Fruit fly (Drosophila melanogaster) whole organism, pupa: ENCODE measurements around the gene CG15547.

Experiments used
- CG10348 ChIP-seq: fragments of 200-800 bp; sonication (Bioruptor generic); IDR thresholded peaks from 2 replicates; pipeline ENCODE4 v1.3.6; 2022; ENCODE audit warnings: missing biosample characterization, missing genetic modification characterization
- CG12605 ChIP-seq: fragments of 200-800 bp; sonication (Bioruptor generic); IDR thresholded peaks from 2 replicates; pipeline ENCODE4 v1.3.6; 2022; ENCODE audit warnings: missing biosample characterization, missing genetic modification characterization
- CG13204 ChIP-seq: fragments of 200-800 bp; sonication (Bioruptor generic); optimal IDR thresholded peaks from 2 replicates; lab custom pipeline; 2018; ENCODE audit warnings: missing biosample characterization, mild to moderate bottlenecking, missing genetic modification characterization, moderate library complexity
- CG14655 ChIP-seq: fragments of 200-800 bp; sonication (Bioruptor generic); optimal IDR thresholded peaks from 3 replicates; lab custom pipeline; 2017; ENCODE audit warnings: mild to moderate bottlenecking, missing biosample characterization, missing genetic modification reagents, missing genetic modification characterization
- CG15710 ChIP-seq: fragments of 200-800 bp; sonication (Bioruptor generic); optimal IDR thresholded peaks from 2 replicates; lab custom pipeline; 2018; ENCODE audit warnings: missing biosample characterization, mild to moderate bottlenecking, missing genetic modification characterization, moderate library complexity
- CG17806 ChIP-seq: fragments of 200-800 bp; sonication (Bioruptor generic); optimal IDR thresholded peaks from 2 replicates; lab custom pipeline; 2018; ENCODE audit warnings: missing biosample characterization, mild to moderate bottlenecking, missing genetic modification characterization, moderate library complexity
- CG32121 ChIP-seq: fragments of 200-800 bp; sonication (Bioruptor generic); IDR thresholded peaks from 2 replicates; pipeline ENCODE4 v1.3.6; 2022; ENCODE audit warnings: missing biosample characterization, missing genetic modification characterization
- CG34367 ChIP-seq: fragments of 200-800 bp; sonication (Bioruptor generic); optimal IDR thresholded peaks from 2 replicates; lab custom pipeline; 2018; ENCODE audit warnings: missing biosample characterization, mild to moderate bottlenecking, missing genetic modification characterization
- CG4496 ChIP-seq: fragments of 200-800 bp; sonication (Bioruptor generic); IDR thresholded peaks from 3 replicates; pipeline ENCODE4 v1.3.6; 2022; ENCODE audit warnings: missing biosample characterization, missing genetic modification characterization
- CG8159 ChIP-seq: fragments of 200-800 bp; sonication (Bioruptor generic); optimal IDR thresholded peaks from 3 replicates; lab custom pipeline; 2018; ENCODE audit warnings: missing biosample characterization, mild to moderate bottlenecking, missing genetic modification characterization, moderate library complexity
- CG8301 ChIP-seq: fragments of 200-800 bp; sonication (Bioruptor generic); optimal IDR thresholded peaks from 2 replicates; lab custom pipeline; 2018; ENCODE audit warnings: missing biosample characterization, mild to moderate bottlenecking, missing genetic modification characterization
- CG9948 ChIP-seq: fragments of 200-800 bp; sonication (Bioruptor generic); optimal IDR thresholded peaks from 2 replicates; lab custom pipeline; 2018; ENCODE audit warnings: missing biosample characterization, mild to moderate bottlenecking, missing genetic modification characterization, moderate library complexity
- D1 ChIP-seq: fragments of 200-800 bp; sonication (Bioruptor generic); optimal IDR thresholded peaks from 2 replicates; lab custom pipeline; 2018; ENCODE audit warnings: missing biosample characterization, mild to moderate bottlenecking, missing genetic modification characterization, moderate library complexity
- EcR ChIP-seq: fragments of 200-800 bp; sonication (Bioruptor generic); optimal IDR thresholded peaks from 3 replicates; lab custom pipeline; 2019; ENCODE audit warnings: missing biosample characterization, missing genetic modification characterization, mild to moderate bottlenecking, moderate library complexity, missing genetic modification reagents
- Ets98B ChIP-seq: fragments of 200-800 bp; sonication (Bioruptor generic); IDR thresholded peaks from 2 replicates; pipeline ENCODE4 v1.3.6; 2022; ENCODE audit warnings: missing biosample characterization, missing genetic modification characterization
- Pif1A ChIP-seq: fragments of 200-800 bp; sonication (Bioruptor generic); optimal IDR thresholded peaks from 3 replicates; lab custom pipeline; 2016; ENCODE audit warnings: missing biosample characterization, missing genetic modification characterization
- Pif1B ChIP-seq: fragments of 200-800 bp; sonication (Bioruptor generic); optimal IDR thresholded peaks from 3 replicates; lab custom pipeline; 2016; ENCODE audit warnings: missing biosample characterization, missing genetic modification characterization
- Snoo ChIP-seq: fragments of 200-800 bp; sonication (Bioruptor generic); optimal IDR thresholded peaks from 3 replicates; lab custom pipeline; 2017; ENCODE audit warnings: missing biosample characterization, mild to moderate bottlenecking, missing genetic modification characterization, inconsistent platforms
- fd96Ca ChIP-seq: fragments of 200-800 bp; sonication (Bioruptor generic); IDR thresholded peaks from 3 replicates; pipeline ENCODE4 v1.3.6; 2022; ENCODE audit warnings: missing biosample characterization, missing genetic modification characterization
- gl ChIP-seq: fragments of 200-800 bp; sonication (Bioruptor generic); optimal IDR thresholded peaks from 2 replicates; lab custom pipeline; 2018; ENCODE audit warnings: missing biosample characterization, mild to moderate bottlenecking, missing genetic modification characterization
- rn ChIP-seq: fragments of 200-800 bp; sonication (Bioruptor generic); IDR thresholded peaks from 2 replicates; pipeline ENCODE4 v1.3.6; 2022; ENCODE audit warnings: missing biosample characterization, missing genetic modification characterization

The CG15547 gene

DNA sequence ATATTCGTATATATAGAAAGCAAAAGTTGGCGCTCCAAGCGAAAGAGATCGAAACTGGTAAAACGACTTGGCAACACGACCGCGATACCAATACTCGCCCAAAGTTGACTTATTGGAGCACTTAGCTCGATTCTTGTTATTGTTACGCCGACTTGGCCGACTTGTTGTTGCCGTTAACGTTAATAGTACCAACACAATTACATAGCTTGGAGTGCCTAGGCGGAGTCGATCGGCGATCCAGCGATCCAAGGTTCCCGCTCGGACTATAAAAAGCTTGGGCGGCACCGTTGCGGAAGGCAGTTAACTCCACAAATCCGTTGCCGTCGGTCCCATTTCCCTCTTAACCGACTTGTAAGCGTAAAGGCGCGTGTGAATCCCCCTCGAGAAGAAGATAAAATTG is 16.1 kb downstream of the CG15547 start, which contains the start of gene Cpr100A:
Cpr100A (plus strand) TSS at position 290 of the 400 bp plus-strand sequence.
- TF ChIP-seq EcR (GFP tag; lab: Kevin White, UChicago) (peak; percentile 57), rn (GFP tag; lab: Robert Waterston, UW) (no peak), CG13204 (GFP tag; lab: Kevin White, UChicago) (peak; percentile 38)

DNA sequence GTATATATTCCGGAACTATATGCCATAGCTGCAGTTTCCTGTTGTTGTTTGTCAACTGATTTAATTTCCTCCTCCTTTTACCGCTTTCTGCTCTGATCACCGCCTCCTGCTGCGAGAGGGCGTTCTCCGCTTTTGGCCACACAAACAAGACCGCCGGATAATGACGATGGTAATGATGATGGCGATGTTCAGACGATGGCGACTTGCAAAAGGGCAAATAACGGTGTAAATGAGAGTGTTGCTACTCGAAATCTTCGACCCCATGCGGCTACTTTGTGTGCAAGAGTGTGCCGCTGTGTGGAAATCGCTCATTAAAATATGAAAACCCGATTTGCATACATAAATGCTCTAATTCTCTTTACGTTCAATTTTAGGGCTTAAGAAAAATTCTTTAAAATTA is 17.4 kb downstream of the CG15547 start:
- TF ChIP-seq Snoo = no peak
- TF ChIP-seq rn (GFP tag; lab: Robert Waterston, UW) = no peak
- TF ChIP-seq Pif1A = no peak
- no peak for TF ChIP-seq EcR (GFP tag; lab: Kevin White, UChicago)
- TF ChIP-seq CG10348 (GFP tag; lab: Robert Waterston, UW) = no peak
- TF ChIP-seq CG32121 (GFP tag; lab: Robert Waterston, UW) = no peak
- TF ChIP-seq CG34367 (tag; lab: Kevin White, UChicago) = no peak
- TF ChIP-seq CG13204 (GFP tag; lab: Kevin White, UChicago) = no peak
- TF ChIP-seq gl (tag; lab: Kevin White, UChicago) = no peak
- TF ChIP-seq Pif1B = no peak
- TF ChIP-seq fd96Ca (GFP tag; lab: Robert Waterston, UW) = no peak
- no peak for TF ChIP-seq CG8159 (tag; lab: Kevin White, UChicago)
- TF ChIP-seq CG14655 (GFP tag; lab: Kevin White, UChicago) = no peak
- no peak for TF ChIP-seq CG8301
- no peak for TF ChIP-seq D1
- TF ChIP-seq CG12605 = no peak
- TF ChIP-seq CG9948 (tag; lab: Kevin White, UChicago) = no peak
- no peak for TF ChIP-seq CG4496 (GFP tag; lab: Robert Waterston, UW)
- no peak for TF ChIP-seq Ets98B

DNA sequence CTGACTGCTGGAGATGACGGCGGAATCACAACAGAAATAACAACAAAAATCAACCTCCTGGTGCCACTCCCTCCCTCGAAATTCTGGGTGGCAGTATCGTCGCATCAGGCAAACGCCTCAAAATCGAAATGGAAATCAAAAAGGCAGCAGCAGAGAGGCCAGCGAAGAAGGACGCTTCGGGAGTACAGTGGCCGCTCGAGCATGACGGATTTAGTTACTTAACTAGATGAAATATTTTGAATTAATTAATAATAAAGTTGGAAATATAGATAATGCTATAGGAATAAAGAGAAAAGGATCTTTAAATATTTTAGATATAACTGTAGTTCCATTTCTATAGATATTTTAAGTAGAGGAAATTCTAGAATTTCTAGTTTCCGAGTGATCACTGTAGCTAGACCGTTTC is 17.9 kb downstream of the CG15547 start:
- TF ChIP-seq CG13204 (GFP tag; lab: Kevin White, UChicago) (no peak), fd96Ca (GFP tag; lab: Robert Waterston, UW) (no peak), EcR (GFP tag; lab: Kevin White, UChicago) (no peak), CG8159 (tag; lab: Kevin White, UChicago) (peak; percentile 56), CG12605 (no peak), Pif1B (no peak), CG9948 (tag; lab: Kevin White, UChicago) (peak; percentile 11), Ets98B (no peak), CG32121 (GFP tag; lab: Robert Waterston, UW) (no peak), CG10348 (GFP tag; lab: Robert Waterston, UW) (no peak), Snoo (no peak), Pif1A (no peak), CG15710 (tag; lab: Kevin White, UChicago) (peak; percentile 53)
- TF ChIP-seq, all 21 proteins: peak for 3

DNA sequence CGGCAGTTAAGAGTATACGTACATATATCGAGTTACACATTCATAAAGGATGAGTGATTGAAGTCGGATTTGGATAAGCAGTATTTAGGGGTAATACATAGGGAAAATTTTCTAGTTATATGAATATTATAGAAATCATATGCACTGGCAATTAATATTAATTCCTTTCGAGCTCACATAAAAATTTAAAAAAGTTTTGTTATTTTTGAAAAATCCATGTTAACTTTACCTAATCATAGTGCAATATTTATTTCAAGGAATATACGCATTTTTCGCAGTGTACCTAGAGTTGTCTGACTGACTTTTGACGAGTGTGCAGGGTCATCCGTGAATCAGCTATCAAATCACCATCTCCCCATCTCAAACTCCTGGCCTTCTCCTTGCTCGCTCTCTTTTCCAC is 18.8 kb downstream of the CG15547 start:
- TF ChIP-seq Snoo (no peak), CG8159 (tag; lab: Kevin White, UChicago) (peak; percentile 73), CG14655 (GFP tag; lab: Kevin White, UChicago) (peak; percentile 33), CG34367 (tag; lab: Kevin White, UChicago) (peak; percentile 25), CG12605 (no peak), CG17806 (tag; lab: Kevin White, UChicago) (peak; percentile 39), Pif1A (peak; percentile 33), CG15710 (tag; lab: Kevin White, UChicago) (peak; percentile 65), CG10348 (GFP tag; lab: Robert Waterston, UW) (no peak), CG13204 (GFP tag; lab: Kevin White, UChicago) (no peak), D1 (no peak), Ets98B (no peak), CG8301 (peak; percentile 43), CG32121 (GFP tag; lab: Robert Waterston, UW) (no peak), gl (tag; lab: Kevin White, UChicago) (no peak), Pif1B (no peak), fd96Ca (GFP tag; lab: Robert Waterston, UW) (no peak), rn (GFP tag; lab: Robert Waterston, UW) (no peak), EcR (GFP tag; lab: Kevin White, UChicago) (no peak), CG9948 (tag; lab: Kevin White, UChicago) (peak; percentile 33), CG4496 (GFP tag; lab: Robert Waterston, UW) (0 out of 3 replicates have a peak, but pooled peaks have one; percentile 49)

DNA sequence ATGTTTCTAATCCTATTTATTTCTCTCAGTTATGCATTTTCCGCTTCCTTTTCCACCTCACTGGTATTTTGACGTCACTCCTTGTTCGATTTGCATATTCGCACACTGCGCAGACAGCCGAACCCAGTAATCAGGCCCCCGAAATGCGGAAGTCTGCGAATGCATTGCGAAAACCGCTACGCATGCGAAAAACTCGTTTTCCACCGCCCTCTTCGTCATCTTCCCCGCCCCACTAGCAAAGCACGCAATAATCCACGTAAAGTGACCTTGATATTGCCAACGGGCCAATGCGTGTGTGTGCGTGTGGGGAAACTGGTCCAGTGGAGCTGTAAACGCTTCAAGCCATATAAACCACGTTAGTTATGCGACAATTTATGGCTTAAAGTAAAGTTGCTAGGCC is 19.3 kb downstream of the CG15547 start:
- TF ChIP-seq CG9948 (tag; lab: Kevin White, UChicago) (no peak), CG15710 (tag; lab: Kevin White, UChicago) (no peak), CG17806 (tag; lab: Kevin White, UChicago) (no peak), CG12605 (no peak), CG4496 (GFP tag; lab: Robert Waterston, UW) (0 out of 3 replicates have a peak, but pooled peaks have one; percentile 31), rn (GFP tag; lab: Robert Waterston, UW) (no peak), Pif1B (no peak), EcR (GFP tag; lab: Kevin White, UChicago) (peak; percentile 48), CG13204 (GFP tag; lab: Kevin White, UChicago) (no peak), gl (tag; lab: Kevin White, UChicago) (no peak), CG8301 (no peak), Pif1A (no peak), CG34367 (tag; lab: Kevin White, UChicago) (no peak), CG32121 (GFP tag; lab: Robert Waterston, UW) (no peak), Snoo (peak; percentile 63), CG14655 (GFP tag; lab: Kevin White, UChicago) (no peak), D1 (no peak), fd96Ca (GFP tag; lab: Robert Waterston, UW) (no peak), CG8159 (tag; lab: Kevin White, UChicago) (no peak), CG10348 (GFP tag; lab: Robert Waterston, UW) (no peak), Ets98B (no peak)

DNA sequence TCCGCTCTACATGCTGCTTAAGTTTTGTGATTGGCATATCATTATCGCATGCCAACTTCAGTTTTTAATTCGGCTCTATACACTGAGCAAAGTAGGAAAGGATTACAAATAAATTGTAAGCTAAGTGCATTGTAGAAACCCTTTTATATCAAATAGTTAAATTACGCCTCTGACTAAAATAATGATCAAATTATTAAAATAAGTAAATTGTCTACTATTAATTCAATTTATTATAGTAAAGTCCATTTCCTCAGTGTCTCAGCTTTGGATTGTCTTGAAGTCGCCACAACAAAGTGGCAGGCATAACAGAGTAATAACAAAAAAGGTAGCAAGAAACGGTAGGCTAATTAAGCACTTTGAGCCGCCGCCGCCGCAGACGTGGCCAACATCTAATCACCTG is 20.8 kb downstream of the CG15547 start:
- TF ChIP-seq CG10348 (GFP tag; lab: Robert Waterston, UW) (no peak), CG32121 (GFP tag; lab: Robert Waterston, UW) (peak; percentile 28; the same call in 1 of the 2 replicates)
- TF ChIP-seq, all 21 proteins: peak for 1
